Worm (Caenorhabditis elegans) whole organism, midembryonic: ENCODE results near the gene slr-2.
"Not testable (repeated sequence)": the region's sequence is repeated elsewhere in the genome, so short reads cannot be mapped to it uniquely, and the experiment has no call there.

Experiments used
- T22C8.4 ChIP-seq: fragments of 200-800 bp; sonication (Bioruptor generic); IDR thresholded peaks from 2 replicates; pipeline ENCODE4 v1.3.6; 2022; ENCODE audit warnings: missing genetic modification characterization, missing compliant biosample characterization
- cog-1 ChIP-seq: sonication (generic microtip); optimal IDR thresholded peaks from 2 replicates; lab custom pipeline; 2016; ENCODE audit warnings: missing genetic modification characterization, missing compliant biosample characterization
- flt-1 ChIP-seq: fragments of 200-800 bp; sonication (Bioruptor generic); IDR thresholded peaks from 2 replicates; pipeline ENCODE4 v1.3.6; 2022; ENCODE audit warnings: missing genetic modification characterization, missing compliant biosample characterization
- klf-2 ChIP-seq: fragments of 200-800 bp; sonication (Bioruptor generic); conservative IDR thresholded peaks from 2 replicates; pipeline ENCODE4 v1.3.6; 2022; ENCODE audit warnings: missing genetic modification reagents, missing genetic modification characterization, missing compliant biosample characterization
- med-1 ChIP-seq: sonication (generic microtip); optimal IDR thresholded peaks from 2 replicates; lab custom pipeline; 2017; ENCODE audit warnings: missing genetic modification characterization, mild to moderate bottlenecking, missing compliant biosample characterization, antibody characterized with exemption, missing genetic modification reagents; ENCODE audit not compliant: insufficient read depth
- ref-1 ChIP-seq: fragments of 200-800 bp; sonication (Bioruptor generic); conservative IDR thresholded peaks from 2 replicates; pipeline ENCODE4 v1.3.6; 2022; ENCODE audit warnings: missing genetic modification reagents, missing genetic modification characterization, missing compliant biosample characterization
- tab-1 ChIP-seq: fragments of 200-800 bp; sonication (Bioruptor generic); IDR thresholded peaks from 2 replicates; pipeline ENCODE4 v1.3.6; 2022; ENCODE audit warnings: missing genetic modification characterization, missing compliant biosample characterization
- ztf-23 ChIP-seq: fragments of 200-800 bp; sonication (Bioruptor generic); IDR thresholded peaks from 2 replicates; pipeline ENCODE4 v1.3.6; 2022; ENCODE audit warnings: missing genetic modification reagents, missing genetic modification characterization, missing compliant biosample characterization
- ztf-29 ChIP-seq: fragments of 200-800 bp; sonication (Bioruptor generic); IDR thresholded peaks from 2 replicates; pipeline ENCODE4 v1.3.6; 2022; ENCODE audit warnings: missing genetic modification reagents, missing genetic modification characterization, missing compliant biosample characterization

Gene slr-2

DNA sequence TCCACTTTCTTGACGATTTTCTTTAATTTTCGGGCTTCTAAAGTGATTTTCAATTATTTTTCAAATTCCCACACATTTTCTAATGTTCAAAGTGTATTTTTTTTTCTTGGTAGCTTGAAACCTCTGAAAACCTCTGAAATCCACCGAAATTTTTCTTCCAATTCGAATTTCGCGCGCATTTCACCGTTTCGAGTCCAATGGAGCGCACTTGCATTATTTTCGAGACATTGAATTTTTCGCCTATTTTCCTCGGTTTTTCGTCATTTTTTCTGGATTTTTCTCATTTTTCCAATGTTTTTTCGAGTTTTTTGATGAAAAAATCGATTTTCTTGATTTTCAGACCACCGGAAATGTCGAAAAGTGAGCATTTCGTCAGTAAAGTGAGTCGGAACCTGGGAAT, at the start of gene slr-2:
Gene slr-2 (plus strand): TSS at position 341 of the 400 bp plus-strand sequence.
- no peak for TF ChIP-seq ztf-29 (GFP tag; lab: Robert Waterston, UW)
- TF ChIP-seq cog-1 (tag; lab: Kevin White, UChicago), result no peak
- TF ChIP-seq med-1, result no peak
- no peak for TF ChIP-seq klf-2 (GFP tag; lab: Robert Waterston, UW)
- TF ChIP-seq ref-1 (GFP tag; lab: Robert Waterston, UW), result no peak
- no peak for TF ChIP-seq flt-1 (GFP tag; lab: Robert Waterston, UW)
- no peak for TF ChIP-seq tab-1 (GFP tag; lab: Robert Waterston, UW)

DNA sequence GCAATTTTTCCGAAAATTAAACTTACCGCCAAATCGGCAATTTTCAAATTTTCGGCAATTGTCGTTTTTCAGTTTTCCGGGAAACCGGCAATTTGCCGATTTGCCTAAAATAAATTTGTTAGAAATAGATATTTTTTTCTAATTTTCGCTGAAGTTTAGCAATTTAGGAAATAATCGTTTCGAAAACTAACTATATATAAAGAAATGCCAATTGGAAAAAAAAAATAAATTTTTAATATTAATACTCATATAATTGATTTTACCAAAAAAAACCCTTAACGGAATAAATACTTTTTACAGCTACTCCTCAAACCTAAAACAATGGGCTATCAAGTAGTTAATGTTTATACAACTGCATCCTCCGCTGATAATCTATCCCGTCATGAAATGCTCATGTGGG, 43.7 kb upstream of the slr-2 start, which contains the start of gene ebp-1:
Gene ebp-1 (plus strand): TSS at position 301 of the 400 bp plus-strand sequence.
- TF ChIP-seq klf-2 (GFP tag; lab: Robert Waterston, UW), result no peak
- TF ChIP-seq tab-1 (GFP tag; lab: Robert Waterston, UW), result no peak
- no peak for TF ChIP-seq flt-1 (GFP tag; lab: Robert Waterston, UW)
- TF ChIP-seq med-1, result no peak
- TF ChIP-seq T22C8.4 (GFP tag; lab: Robert Waterston, UW), result no peak
- TF ChIP-seq ref-1 (GFP tag; lab: Robert Waterston, UW), result no peak
- no peak for TF ChIP-seq ztf-23 (GFP tag; lab: Robert Waterston, UW)
- no peak for TF ChIP-seq ztf-29 (GFP tag; lab: Robert Waterston, UW)
- TF ChIP-seq cog-1 (tag; lab: Kevin White, UChicago), result no peak

DNA sequence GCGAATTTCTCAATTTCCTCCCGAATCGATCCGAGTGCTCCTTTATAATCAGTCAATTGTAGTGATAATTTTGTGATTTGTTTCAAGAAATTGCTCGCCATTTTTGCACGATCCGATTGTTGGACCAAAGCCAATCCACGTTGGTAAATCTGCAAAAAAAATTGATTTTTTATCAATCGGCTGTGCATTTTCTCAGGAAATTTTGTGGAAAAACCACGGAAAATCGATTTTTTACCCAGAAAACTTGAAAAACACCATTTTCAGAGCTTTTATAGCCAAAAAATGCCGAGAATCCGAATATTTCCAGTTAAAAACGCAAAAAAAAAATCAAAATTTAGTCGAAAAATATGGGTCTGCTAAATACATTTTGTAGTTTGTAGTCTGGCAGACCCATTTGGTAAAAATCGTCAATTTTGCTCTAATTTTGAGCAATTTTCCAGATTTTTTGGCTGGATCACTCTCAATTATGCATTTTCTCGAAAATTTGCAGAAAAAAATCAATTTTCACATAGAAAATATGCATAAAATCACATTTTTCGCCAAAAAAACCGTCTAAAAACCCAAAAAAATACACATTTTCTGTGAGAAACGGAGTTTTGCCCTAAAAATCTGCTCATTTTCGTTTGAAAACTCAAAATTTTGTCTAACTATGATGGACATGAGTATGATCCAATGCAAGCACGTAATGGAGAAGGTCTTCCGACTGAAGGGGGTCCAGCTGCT, 31.5 kb upstream of the slr-2 start, which contains the start of the genes Y59A8B.25 and ebp-3:
Gene Y59A8B.25 (minus strand): TSS at position 101 of the 723 bp plus-strand sequence.
Gene ebp-3 (plus strand): TSS at position 673 of the 723 bp plus-strand sequence.
- not testable (repeated sequence) for TF ChIP-seq ztf-23 (GFP tag; lab: Robert Waterston, UW); med-1; cog-1 (tag; lab: Kevin White, UChicago)

DNA sequence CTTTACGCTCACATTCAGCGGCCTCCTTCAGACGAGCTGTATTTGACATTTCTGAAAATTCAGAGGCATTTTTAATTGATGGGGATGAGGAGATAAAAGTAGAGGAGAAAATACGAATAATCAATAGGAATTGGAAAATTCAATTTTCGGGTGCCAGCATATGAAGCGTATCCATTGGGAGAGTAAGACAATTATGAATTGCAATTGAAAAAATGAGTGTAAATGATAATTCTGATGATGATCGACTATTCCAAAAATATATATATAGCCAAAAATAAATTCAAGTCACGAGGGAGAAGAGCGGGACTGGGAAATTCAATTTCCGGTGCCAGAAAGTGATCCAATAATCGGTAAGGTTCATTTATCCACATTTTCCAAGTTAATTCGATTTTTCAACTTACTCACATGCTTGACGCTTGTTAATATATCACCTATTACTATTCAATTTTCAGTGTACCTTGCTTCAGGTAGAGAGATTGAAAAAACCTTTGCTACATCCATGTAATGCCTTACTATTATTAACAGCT, 20.6 kb upstream of the slr-2 start, which contains the start of gene Y59A8B.8:
Gene Y59A8B.8 (minus strand): TSS at position 51 of the 527 bp plus-strand sequence.
- no peak for TF ChIP-seq tab-1 (GFP tag; lab: Robert Waterston, UW)
- no peak for TF ChIP-seq ztf-23 (GFP tag; lab: Robert Waterston, UW)
- no peak for TF ChIP-seq klf-2 (GFP tag; lab: Robert Waterston, UW)
- TF ChIP-seq flt-1 (GFP tag; lab: Robert Waterston, UW), result no peak
- TF ChIP-seq ztf-29 (GFP tag; lab: Robert Waterston, UW), result no peak
- no peak for TF ChIP-seq cog-1 (tag; lab: Kevin White, UChicago)
- no peak for TF ChIP-seq ref-1 (GFP tag; lab: Robert Waterston, UW)
- TF ChIP-seq med-1, result no peak
- TF ChIP-seq T22C8.4 (GFP tag; lab: Robert Waterston, UW), result no peak

DNA sequence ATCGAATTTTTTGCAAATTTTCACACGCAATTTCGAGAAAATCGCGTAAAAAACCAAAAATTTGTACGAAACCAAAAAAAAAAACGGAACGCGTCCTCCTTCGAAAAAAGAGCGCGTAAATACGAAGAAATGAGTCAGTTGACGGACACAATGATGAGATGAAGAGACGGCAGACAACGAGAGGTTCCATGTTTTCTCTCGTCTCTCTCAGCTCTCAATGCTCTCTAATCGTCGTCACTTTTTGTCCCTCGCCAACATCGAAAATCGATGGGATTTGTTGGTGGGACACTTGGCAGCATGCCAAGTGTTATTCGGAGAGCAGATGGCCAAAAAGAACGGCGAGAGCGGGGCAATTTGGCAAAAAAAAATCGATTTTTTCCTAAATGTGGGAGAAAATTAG, 7.8 kb upstream of the slr-2 start:
- TF ChIP-seq ref-1 (GFP tag; lab: Robert Waterston, UW) (no peak), med-1 (no peak), flt-1 (GFP tag; lab: Robert Waterston, UW) (no peak), T22C8.4 (GFP tag; lab: Robert Waterston, UW) (peak; percentile 92), tab-1 (GFP tag; lab: Robert Waterston, UW) (no peak), ztf-23 (GFP tag; lab: Robert Waterston, UW) (no peak), klf-2 (GFP tag; lab: Robert Waterston, UW) (no peak), cog-1 (tag; lab: Kevin White, UChicago) (peak; percentile 47), ztf-29 (GFP tag; lab: Robert Waterston, UW) (no peak)

DNA sequence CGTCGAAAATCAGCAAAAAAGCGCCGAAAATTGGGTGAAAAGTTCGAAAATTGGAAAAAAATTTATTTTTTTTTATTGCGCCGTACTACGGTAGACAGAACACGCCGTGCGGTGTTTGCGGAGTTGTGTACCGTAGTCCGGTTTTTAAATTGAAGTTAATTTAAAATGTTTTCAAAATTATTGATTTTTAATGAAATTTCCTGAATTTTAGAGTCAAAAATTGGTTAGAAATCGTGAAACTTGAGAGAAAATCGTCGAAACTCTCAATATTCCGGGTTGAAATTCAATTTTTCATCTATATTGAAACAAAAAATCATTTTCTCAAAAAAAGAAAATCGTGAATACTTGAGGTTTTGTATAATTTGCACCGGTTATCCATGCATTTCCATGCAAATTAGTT, 5.1 kb upstream of the slr-2 start, which contains the start of gene nova-1:
Gene nova-1 (minus strand): TSS at position 101 of the 400 bp plus-strand sequence.
- no peak for TF ChIP-seq klf-2 (GFP tag; lab: Robert Waterston, UW)
- TF ChIP-seq ref-1 (GFP tag; lab: Robert Waterston, UW), result no peak
- no peak for TF ChIP-seq ztf-29 (GFP tag; lab: Robert Waterston, UW)
- no peak for TF ChIP-seq T22C8.4 (GFP tag; lab: Robert Waterston, UW)
- TF ChIP-seq cog-1 (tag; lab: Kevin White, UChicago), result no peak
- no peak for TF ChIP-seq tab-1 (GFP tag; lab: Robert Waterston, UW)
- no peak for TF ChIP-seq ztf-23 (GFP tag; lab: Robert Waterston, UW)
- TF ChIP-seq med-1, result no peak
- no peak for TF ChIP-seq flt-1 (GFP tag; lab: Robert Waterston, UW)

DNA sequence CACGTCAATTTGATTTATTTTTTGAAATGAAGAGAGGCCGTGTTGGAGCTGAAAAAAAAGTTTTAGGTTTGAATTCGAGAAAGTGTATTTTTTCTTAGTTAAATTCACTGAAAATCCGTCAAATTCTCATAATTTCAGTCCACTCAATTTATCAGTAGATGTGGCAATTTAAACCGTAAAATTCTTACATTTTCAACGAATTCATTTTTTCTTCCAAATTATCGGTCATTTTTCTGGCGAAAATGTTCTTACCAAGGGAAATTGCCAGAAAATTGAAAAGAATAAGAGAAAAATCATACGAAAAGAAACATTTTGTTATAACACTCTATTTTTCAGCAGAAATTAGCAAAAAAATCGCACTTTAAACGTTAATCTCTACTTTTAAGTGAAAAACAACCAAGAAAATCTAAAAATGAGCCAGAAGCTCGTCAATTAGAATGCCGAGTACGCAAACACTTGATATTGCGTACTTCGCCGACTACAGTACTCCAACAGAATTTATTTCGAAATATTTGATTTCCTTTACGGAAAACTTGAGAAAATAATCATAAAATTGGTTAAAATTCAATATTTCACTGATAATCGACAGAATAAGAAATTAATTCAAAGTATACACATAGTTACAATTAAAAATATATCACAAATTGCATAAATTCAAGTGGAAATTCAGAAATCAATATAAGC, 1.6 kb upstream of the slr-2 start, which contains the start of gene fbxa-106:
Gene fbxa-106 (minus strand): TSS at position 51 of the 684 bp plus-strand sequence.
- TF ChIP-seq cog-1 (tag; lab: Kevin White, UChicago) (no peak), klf-2 (GFP tag; lab: Robert Waterston, UW) (no peak), flt-1 (GFP tag; lab: Robert Waterston, UW) (no peak), tab-1 (GFP tag; lab: Robert Waterston, UW) (no peak), T22C8.4 (GFP tag; lab: Robert Waterston, UW) (no peak), ztf-23 (GFP tag; lab: Robert Waterston, UW) (no peak), ref-1 (GFP tag; lab: Robert Waterston, UW) (no peak), med-1 (no peak), ztf-29 (GFP tag; lab: Robert Waterston, UW) (no peak)

DNA sequence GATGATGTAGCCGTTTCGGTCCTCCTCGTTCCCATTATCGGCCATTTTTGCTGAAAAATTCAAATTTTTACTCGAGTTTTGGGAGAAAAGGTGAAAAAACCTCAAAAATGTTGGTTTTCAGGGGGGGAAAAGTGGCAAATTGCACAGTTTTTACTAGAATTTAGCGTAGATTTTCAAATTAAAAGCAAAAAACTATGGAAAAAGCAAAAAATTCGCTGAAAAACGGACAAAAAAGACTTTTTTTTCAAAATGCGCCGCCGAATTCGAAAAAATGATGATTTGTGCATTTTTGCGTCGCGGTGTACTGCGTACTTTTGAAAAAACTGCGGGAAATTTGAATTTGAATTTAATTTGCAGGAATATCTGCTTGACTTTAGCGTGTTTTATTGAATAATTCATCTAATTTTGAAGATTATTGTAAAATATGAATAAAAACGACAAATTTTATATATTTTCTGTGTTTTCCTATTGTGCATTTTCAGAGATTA, 705 bp upstream of the slr-2 start, which contains the start of gene Y59A8B.12:
Gene Y59A8B.12 (minus strand): TSS at position 51 of the 488 bp plus-strand sequence.
- no peak for TF ChIP-seq T22C8.4 (GFP tag; lab: Robert Waterston, UW)
- TF ChIP-seq klf-2 (GFP tag; lab: Robert Waterston, UW), result no peak
- no peak for TF ChIP-seq cog-1 (tag; lab: Kevin White, UChicago)
- no peak for TF ChIP-seq flt-1 (GFP tag; lab: Robert Waterston, UW)
- no peak for TF ChIP-seq tab-1 (GFP tag; lab: Robert Waterston, UW)
